Worm (Caenorhabditis elegans) whole organism, young adult: Measurements from ENCODE around the gene ZC13.1.

ENCODE experiments used
- B0336.3 ChIP-seq: fragments of 200-800 bp; sonication (Bioruptor generic); IDR thresholded peaks from 2 replicates; pipeline ENCODE4 v1.3.6; 2022; ENCODE audit warnings: missing genetic modification characterization, missing compliant biosample characterization
- F33H1.4 ChIP-seq: fragments of 200-800 bp; sonication (Bioruptor generic); IDR thresholded peaks from 2 replicates; pipeline ENCODE4 v1.3.6; 2022; ENCODE audit warnings: missing genetic modification reagents, missing genetic modification characterization, missing compliant biosample characterization
- T26A5.8 ChIP-seq: sonication (generic microtip); optimal IDR thresholded peaks from 2 replicates; lab custom pipeline; 2016; ENCODE audit warnings: missing genetic modification characterization, missing compliant biosample characterization
- Y79H2A.3 ChIP-seq: fragments of 200-800 bp; sonication (Bioruptor generic); conservative IDR thresholded peaks from 2 replicates; pipeline ENCODE4 v1.3.6; 2022; ENCODE audit warnings: missing genetic modification reagents, missing genetic modification characterization, missing compliant biosample characterization
- ZK185.1 ChIP-seq: sonication (generic microtip); optimal IDR thresholded peaks from 2 replicates; lab custom pipeline; 2016; ENCODE audit warnings: mild to moderate bottlenecking, missing genetic modification characterization, missing compliant biosample characterization; ENCODE audit not compliant: poor library complexity, severe bottlenecking
- ama-1 ChIP-seq, 3 experiments: fragments of 150-350 bp in 1 of 3; sonication (generic microtip) in 2 of 3; optimal IDR thresholded peaks; 2 replicates each; lab custom pipeline; 2014 to 2018; ENCODE audit warnings: missing biosample characterization in 2 of 3, missing genetic modification characterization in 2 of 3, missing genetic modification reagents in 2 of 3
- aptf-3 ChIP-seq: fragments of 200-800 bp; sonication (Bioruptor generic); IDR thresholded peaks from 2 replicates; pipeline ENCODE4 v1.3.6; 2022; ENCODE audit warnings: missing genetic modification characterization, missing compliant biosample characterization
- atf-7 ChIP-seq: sonication (generic microtip); optimal IDR thresholded peaks from 2 replicates; lab custom pipeline; 2017; ENCODE audit warnings: mild to moderate bottlenecking, missing genetic modification characterization, missing compliant biosample characterization
- attf-3 ChIP-seq: fragments of 200-800 bp; sonication (Bioruptor generic); conservative IDR thresholded peaks from 2 replicates; pipeline ENCODE4 v1.3.6; 2022; ENCODE audit warnings: missing genetic modification reagents, missing genetic modification characterization, missing compliant biosample characterization
- attf-5 ChIP-seq: fragments of 200-800 bp; sonication (Bioruptor generic); optimal IDR thresholded peaks from 2 replicates; lab custom pipeline; 2018; ENCODE audit warnings: mild to moderate bottlenecking, missing genetic modification characterization, missing compliant biosample characterization
- attf-6 ChIP-seq: fragments of 200-800 bp; sonication (Bioruptor generic); IDR thresholded peaks from 2 replicates; pipeline ENCODE4 v1.3.6; 2022; ENCODE audit warnings: missing genetic modification reagents, missing genetic modification characterization, missing compliant biosample characterization
- ceh-27 ChIP-seq: fragments of 200-800 bp; sonication (Bioruptor generic); optimal IDR thresholded peaks from 2 replicates; lab custom pipeline; 2018; ENCODE audit warnings: mild to moderate bottlenecking, missing genetic modification characterization, moderate library complexity, missing compliant biosample characterization
- dpff-1 ChIP-seq: sonication (generic microtip); optimal IDR thresholded peaks from 2 replicates; lab custom pipeline; 2017; ENCODE audit warnings: mild to moderate bottlenecking, missing genetic modification characterization, missing compliant biosample characterization
- egl-18 ChIP-seq: fragments of 200-800 bp; sonication (Bioruptor generic); IDR thresholded peaks from 2 replicates; pipeline ENCODE4 v1.3.6; 2022; ENCODE audit warnings: missing genetic modification reagents, missing genetic modification characterization, missing compliant biosample characterization
- egrh-3 ChIP-seq: fragments of 200-800 bp; sonication (Bioruptor generic); IDR thresholded peaks from 2 replicates; pipeline ENCODE4 v1.3.6; 2022; ENCODE audit warnings: missing genetic modification reagents, missing genetic modification characterization, missing compliant biosample characterization
- gei-17 ChIP-seq: fragments of 200-800 bp; sonication (Bioruptor generic); optimal IDR thresholded peaks from 2 replicates; lab custom pipeline; 2018; ENCODE audit warnings: mild to moderate bottlenecking, missing genetic modification characterization, missing compliant biosample characterization
- him-1 ChIP-seq: sonication (generic microtip); optimal IDR thresholded peaks from 2 replicates; lab custom pipeline; 2016; ENCODE audit warnings: missing genotype, missing genetic modification reagents, missing genetic modification characterization, missing compliant biosample characterization
- hmg-1.2 ChIP-seq: fragments of 200-800 bp; sonication (Bioruptor generic); IDR thresholded peaks from 2 replicates; pipeline ENCODE4 v1.3.6; 2022; ENCODE audit warnings: missing genetic modification reagents, missing genetic modification characterization, missing compliant biosample characterization
- hsf-1 ChIP-seq: fragments of 200-800 bp; sonication (Bioruptor generic); IDR thresholded peaks from 2 replicates; pipeline ENCODE4 v1.3.6; 2022; ENCODE audit warnings: missing genetic modification reagents, missing genetic modification characterization, missing compliant biosample characterization
- lag-1 ChIP-seq: fragments of 200-800 bp; sonication (Bioruptor generic); IDR thresholded peaks from 2 replicates; pipeline ENCODE4 v1.3.6; 2022; ENCODE audit warnings: missing genetic modification reagents, missing genetic modification characterization, missing compliant biosample characterization
- lin-26 ChIP-seq: fragments of 200-800 bp; sonication (Bioruptor generic); IDR thresholded peaks from 2 replicates; pipeline ENCODE4 v1.3.6; 2022; ENCODE audit warnings: missing genetic modification reagents, missing genetic modification characterization, missing compliant biosample characterization
- madf-6 ChIP-seq: fragments of 200-800 bp; sonication (Bioruptor generic); IDR thresholded peaks from 2 replicates; pipeline ENCODE4 v1.3.6; 2022; ENCODE audit warnings: missing genetic modification reagents, missing genetic modification characterization, missing compliant biosample characterization
- madf-8 ChIP-seq: fragments of 200-800 bp; sonication (Bioruptor generic); conservative IDR thresholded peaks from 2 replicates; pipeline ENCODE4 v1.3.6; 2022; ENCODE audit warnings: missing genetic modification reagents, missing genetic modification characterization, missing compliant biosample characterization
- mel-28 ChIP-seq: sonication (generic microtip); optimal IDR thresholded peaks from 2 replicates; lab custom pipeline; 2016; ENCODE audit warnings: borderline replicate concordance, mild to moderate bottlenecking, missing genetic modification characterization, missing compliant biosample characterization
- mes-4 ChIP-seq: sonication (generic microtip); optimal IDR thresholded peaks from 2 replicates; lab custom pipeline; 2016; ENCODE audit warnings: missing genotype, missing genetic modification characterization, missing compliant biosample characterization
- mxl-1 ChIP-seq: sonication (generic microtip); optimal IDR thresholded peaks from 2 replicates; lab custom pipeline; 2016; ENCODE audit warnings: missing genetic modification characterization, missing compliant biosample characterization
- nfya-2 ChIP-seq: fragments of 200-800 bp; sonication (Bioruptor generic); IDR thresholded peaks from 2 replicates; pipeline ENCODE4 v1.3.6; 2022; ENCODE audit warnings: missing genetic modification reagents, missing genetic modification characterization, missing compliant biosample characterization
- nhr-27 ChIP-seq: fragments of 200-800 bp; sonication (Bioruptor generic); optimal IDR thresholded peaks from 2 replicates; lab custom pipeline; 2018; ENCODE audit warnings: mild to moderate bottlenecking, missing genetic modification characterization, moderate library complexity, missing compliant biosample characterization
- nhr-90 ChIP-seq: sonication (generic microtip); optimal IDR thresholded peaks from 2 replicates; lab custom pipeline; 2016; ENCODE audit warnings: missing genotype, mild to moderate bottlenecking, missing genetic modification characterization, missing compliant biosample characterization
- pha-4 ChIP-seq: fragments of 150-350 bp; sonication (generic microtip); optimal IDR thresholded peaks from 2 replicates; lab custom pipeline; 2014; ENCODE audit warnings: missing biosample characterization, missing genetic modification reagents, missing genetic modification characterization
- snpc-3.4 ChIP-seq: sonication (generic microtip); optimal IDR thresholded peaks from 2 replicates; lab custom pipeline; 2017; ENCODE audit warnings: missing genetic modification characterization, mild to moderate bottlenecking, missing compliant biosample characterization, antibody characterized with exemption, moderate library complexity, missing genotype, missing genetic modification reagents
- tlf-1 ChIP-seq: fragments of 200-800 bp; sonication (Bioruptor generic); optimal IDR thresholded peaks from 2 replicates; lab custom pipeline; 2018; ENCODE audit warnings: mild to moderate bottlenecking, missing genetic modification characterization, missing compliant biosample characterization
- zim-3 ChIP-seq: sonication (generic microtip); optimal IDR thresholded peaks from 2 replicates; lab custom pipeline; 2017; ENCODE audit warnings: mild to moderate bottlenecking, missing genetic modification characterization, moderate library complexity, missing compliant biosample characterization
- ztf-26 ChIP-seq: sonication (generic microtip); optimal IDR thresholded peaks from 2 replicates; lab custom pipeline; 2017; ENCODE audit warnings: missing genetic modification characterization, missing compliant biosample characterization
- ztf-3 ChIP-seq: fragments of 200-800 bp; sonication (Bioruptor generic); optimal IDR thresholded peaks from 2 replicates; lab custom pipeline; 2018; ENCODE audit warnings: mild to moderate bottlenecking, missing genetic modification characterization, missing compliant biosample characterization

ZC13.1 gene

ce11 chrX:910337-910736, 33.3 kb downstream of the ZC13.1 start:
- TF ChIP-seq ama-1 (optimal IDR thresholded peaks at IDR 0.05; lab: Kevin White, UChicago) (no peak), ama-1 (GFP tag; optimal IDR thresholded peaks at IDR 0.05; lab: Kevin White, UChicago) (no peak), ceh-27 (GFP tag; lab: Kevin White, UChicago) (no peak), snpc-3.4 (tag; lab: Kevin White, UChicago) (no peak), nhr-27 (tag; lab: Kevin White, UChicago) (no peak)
- TF ChIP-seq, all 124 proteins: peak for 0

ce11 chrX:912564-912963, 35.5 kb downstream of the ZC13.1 start:
- TF ChIP-seq mxl-1 (no peak), nfya-2 (GFP tag; lab: Robert Waterston, UW) (no peak), lin-26 (GFP tag; lab: Robert Waterston, UW) (no peak), ztf-26 (tag; lab: Kevin White, UChicago) (no peak), tlf-1 (GFP tag; lab: Kevin White, UChicago) (no peak), ztf-3 (GFP tag; lab: Kevin White, UChicago) (no peak), mel-28 (tag; lab: Kevin White, UChicago) (no peak), madf-8 (no peak), hsf-1 (GFP tag; lab: Robert Waterston, UW) (no peak), Y79H2A.3 (GFP tag; lab: Robert Waterston, UW) (no peak), nhr-90 (tag; lab: Kevin White, UChicago) (no peak), pha-4 (no peak), him-1 (tag; lab: Kevin White, UChicago) (no peak), egl-18 (GFP tag; lab: Robert Waterston, UW) (no peak), mes-4 (tag; lab: Kevin White, UChicago) (no peak), lag-1 (GFP tag; lab: Robert Waterston, UW) (no peak), attf-3 (GFP tag; lab: Robert Waterston, UW) (no peak)
- TF ChIP-seq, all 124 proteins: peak for 0

DNA sequence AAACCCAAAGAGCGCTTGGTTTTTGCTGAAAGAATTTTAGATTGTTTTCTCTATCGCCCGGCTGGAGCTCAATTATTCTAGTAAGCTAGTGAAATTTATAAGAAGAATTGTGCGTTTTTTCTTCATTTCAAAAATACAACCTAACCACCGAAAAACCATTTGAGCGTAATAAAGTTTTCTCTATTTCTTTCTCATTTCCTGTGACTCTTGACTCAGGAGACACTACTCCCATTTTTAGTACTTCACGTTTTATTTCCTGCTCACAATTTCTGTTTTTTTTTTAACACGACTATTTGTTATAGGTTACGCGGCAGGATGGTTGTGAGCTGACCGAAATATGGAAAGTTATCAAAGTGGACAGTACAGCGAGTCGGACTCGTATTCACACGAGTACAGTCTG, 36.0 kb downstream of the ZC13.1 start, which contains the start of gene F35H12.6:
TSS of gene F35H12.6 (plus strand) at position 301 of the 400 bp plus-strand sequence.
- no peak for TF ChIP-seq attf-5 (GFP tag; lab: Kevin White, UChicago)
- TF ChIP-seq gei-17 = no peak
- TF ChIP-seq, all 124 proteins: peak for 0

- no peak for TF ChIP-seq atf-7 (tag; lab: Kevin White, UChicago)
- no peak for TF ChIP-seq ZK185.1 (tag; lab: Kevin White, UChicago)
- TF ChIP-seq dpff-1 = no peak
- no peak for TF ChIP-seq ceh-27 (GFP tag; lab: Kevin White, UChicago)
- TF ChIP-seq F33H1.4 (GFP tag; lab: Robert Waterston, UW) = no peak
- no peak for TF ChIP-seq zim-3 (tag; lab: Kevin White, UChicago)
- TF ChIP-seq ztf-3 (GFP tag; lab: Kevin White, UChicago) = no peak
- no peak for TF ChIP-seq aptf-3 (GFP tag; lab: Robert Waterston, UW)
- TF ChIP-seq madf-6 = no peak
- no peak for TF ChIP-seq B0336.3 (GFP tag; lab: Robert Waterston, UW)
- no peak for TF ChIP-seq mxl-1
- TF ChIP-seq egrh-3 (GFP tag; lab: Robert Waterston, UW) = no peak
- TF ChIP-seq T26A5.8 (tag; lab: Kevin White, UChicago) = no peak
- no peak for TF ChIP-seq hmg-1.2 (GFP tag; lab: Robert Waterston, UW)
- TF ChIP-seq attf-6 (GFP tag; lab: Robert Waterston, UW) = no peak
- TF ChIP-seq, all 124 proteins: peak for 0
Observed at ce11 chrX:915510-915909, 38.5 kb downstream of the ZC13.1 start, which contains the start of gene sel-12. Gene sel-12, plus strand, starts transcription at chrX:915867.
